Fruit fly (Drosophila melanogaster) S2 (cell line): ENCODE data around the gene CG31407.

ENCODE experiments used
- CG8478 ChIP-seq: fragments of >200 bp; optimal IDR thresholded peaks from 2 replicates; lab custom pipeline; 2018
- CTCF ChIP-seq, 2 experiments: fragments of >200 bp; optimal IDR thresholded peaks; 2 replicates each; lab custom pipeline; 2018

The CG31407 gene

DNA sequence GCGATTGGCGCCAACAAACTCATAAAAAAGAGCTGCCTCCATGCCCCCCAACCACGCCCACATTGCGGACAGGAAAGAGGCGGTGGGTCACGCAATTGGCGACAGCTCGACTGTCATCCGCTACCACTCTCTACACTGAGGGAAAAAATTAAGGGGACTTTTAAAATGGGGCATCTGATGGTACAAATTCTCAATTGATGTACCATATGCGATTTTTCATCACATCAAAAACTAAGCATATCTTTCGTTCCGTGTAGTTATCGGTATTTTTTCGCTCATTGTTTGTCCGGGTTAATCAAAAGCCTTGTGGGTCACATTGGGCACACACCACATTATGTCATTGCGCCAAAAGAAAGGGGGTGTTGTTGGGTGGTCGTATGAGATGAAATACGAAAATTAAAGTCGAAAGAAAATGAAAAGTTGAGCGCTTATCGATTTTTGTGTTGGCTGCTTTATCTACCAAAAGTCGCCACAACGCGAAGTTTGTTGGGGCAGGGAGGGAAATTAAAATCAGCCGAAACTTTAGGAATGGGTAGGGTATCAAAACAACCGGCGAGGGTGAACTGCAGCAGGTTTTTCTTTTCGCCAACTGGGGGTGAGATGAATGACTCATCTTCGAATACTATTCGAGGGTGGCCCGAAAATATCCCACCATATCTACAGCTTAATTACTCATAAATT lies 778 bp downstream of the CG31407 start:
- TF ChIP-seq CG8478 (no peak), CTCF (optimal IDR thresholded peaks at IDR 0.05; lab: Kevin White, UChicago) (no peak)

DNA sequence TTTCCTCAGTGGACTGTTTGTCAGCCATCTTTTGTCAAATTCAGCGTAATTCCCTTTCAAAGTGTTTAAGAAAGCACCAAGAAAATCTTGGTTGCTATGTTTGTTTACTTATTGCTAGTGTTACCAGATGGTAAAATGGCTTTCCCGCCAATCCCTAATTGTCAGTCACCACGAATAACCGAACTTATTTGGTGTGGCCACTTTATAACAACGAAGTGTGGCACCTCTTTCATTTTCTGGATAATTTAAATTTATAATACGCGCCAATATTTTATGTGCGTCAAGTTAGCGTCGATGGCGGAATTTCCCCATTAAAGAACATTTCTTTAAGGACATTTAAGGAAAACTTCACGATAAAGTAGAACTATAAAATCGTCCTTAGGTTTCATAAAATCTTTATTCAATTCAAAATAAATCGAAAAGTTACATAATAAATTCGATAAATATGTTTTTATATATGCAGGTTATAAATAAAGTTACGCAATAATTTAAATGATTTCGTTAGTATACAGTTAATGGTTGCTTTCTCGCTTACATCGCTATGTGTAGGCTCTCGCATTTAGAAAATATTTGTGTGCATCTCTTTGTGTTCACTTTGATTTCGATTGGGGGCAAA lies 23.7 kb downstream of the CG31407 start, which contains the start of gene CG5359:
Gene CG5359 (minus strand): TSS at position 103 of the 616 bp plus-strand sequence.
- TF ChIP-seq CG8478 (no peak), CTCF (optimal IDR thresholded peaks at IDR 0.05; lab: Kevin White, UChicago) (peak; percentile 15 to 33)

dm6 chr3R:9996689-9997213 lies 28.2 kb downstream of the CG31407 start, which contains the start of the genes Gr85a and Spn85F:
TSS of gene Gr85a (minus strand) at chr3R:9996789.
TSS of gene Spn85F (plus strand) at chr3R:9997163.
- TF ChIP-seq CTCF (optimal IDR thresholded peaks at IDR 0.05; lab: Kevin White, UChicago) = no peak
- TF ChIP-seq CG8478 = no peak

- TF ChIP-seq CG8478 = no peak
- TF ChIP-seq CTCF (optimal IDR thresholded peaks at IDR 0.05; lab: Kevin White, UChicago) = peak in 1 of 2 experiments; percentile 51
These were observed 39.2 kb downstream of the CG31407 start, which contains the start of gene Art4 for dm6 chr3R:9985585-9986393. TSS of gene Art4 (minus strand) at chr3R:9986060.

- no peak for TF ChIP-seq CG8478
- no peak for TF ChIP-seq CTCF (optimal IDR thresholded peaks at IDR 0.05; lab: Kevin White, UChicago)
These were observed 46.0 kb downstream of the CG31407 start for dm6 chr3R:9978977-9979376.

dm6 chr3R:9977494-9977893 lies 47.5 kb downstream of the CG31407 start:
- TF ChIP-seq CTCF (optimal IDR thresholded peaks at IDR 0.05; lab: Kevin White, UChicago) = no peak
- TF ChIP-seq CG8478 = no peak
